Fruit fly (Drosophila melanogaster) whole organism, adult: ENCODE results near the gene comm.

Source experiments
- CG12768 ChIP-seq: fragments of 200-800 bp; sonication (Bioruptor generic); optimal IDR thresholded peaks from 2 replicates; lab custom pipeline; 2017; ENCODE audit warnings: missing biosample characterization, missing genetic modification characterization, mild to moderate bottlenecking, moderate library complexity, missing genetic modification reagents
- CG14711 ChIP-seq: fragments of 200-800 bp; sonication (Bioruptor generic); optimal IDR thresholded peaks from 2 replicates; lab custom pipeline; 2018; ENCODE audit warnings: missing biosample characterization, mild to moderate bottlenecking, missing genetic modification characterization, moderate library complexity
- CG1620 ChIP-seq: fragments of 200-800 bp; sonication (Bioruptor generic); optimal IDR thresholded peaks from 2 replicates; lab custom pipeline; 2016; ENCODE audit warnings: missing biosample characterization, missing genetic modification characterization
- Crg-1 ChIP-seq: fragments of 200-800 bp; sonication (Bioruptor generic); optimal IDR thresholded peaks from 2 replicates; lab custom pipeline; 2016; ENCODE audit warnings: missing biosample characterization, missing genetic modification characterization
- Hr96 ChIP-seq: fragments of 200-800 bp; sonication (Bioruptor generic); optimal IDR thresholded peaks from 2 replicates; lab custom pipeline; 2016; ENCODE audit warnings: missing biosample characterization, missing genetic modification characterization
- bab1 ChIP-seq: fragments of 200-800 bp; sonication (Bioruptor generic); optimal IDR thresholded peaks from 3 replicates; lab custom pipeline; 2019; ENCODE audit warnings: missing biosample characterization, mild to moderate bottlenecking, missing genetic modification characterization, moderate library complexity
- cnc ChIP-seq, 2 experiments: fragments of >200 bp; optimal IDR thresholded peaks; 2 replicates each; lab custom pipeline; 2017
- kay ChIP-seq: fragments of 200-800 bp; sonication (Bioruptor generic); peaks from one replicate; lab custom pipeline; 2016; ENCODE audit warnings: missing biosample characterization, missing genetic modification characterization, borderline replicate concordance
- ovo ChIP-seq: fragments of 200-800 bp; sonication (Bioruptor generic); optimal IDR thresholded peaks from 2 replicates; lab custom pipeline; 2016; ENCODE audit warnings: missing biosample characterization, missing genetic modification characterization
- pad ChIP-seq: fragments of 200-800 bp; sonication (Bioruptor generic); optimal IDR thresholded peaks from 3 replicates; lab custom pipeline; 2017; ENCODE audit warnings: missing biosample characterization, missing genetic modification characterization, mild to moderate bottlenecking, moderate library complexity, missing genetic modification reagents
- tj ChIP-seq: fragments of 200-800 bp; sonication (Bioruptor generic); optimal IDR thresholded peaks from 3 replicates; lab custom pipeline; 2017; ENCODE audit warnings: missing biosample characterization, mild to moderate bottlenecking, missing genetic modification characterization, moderate library complexity

DNA sequence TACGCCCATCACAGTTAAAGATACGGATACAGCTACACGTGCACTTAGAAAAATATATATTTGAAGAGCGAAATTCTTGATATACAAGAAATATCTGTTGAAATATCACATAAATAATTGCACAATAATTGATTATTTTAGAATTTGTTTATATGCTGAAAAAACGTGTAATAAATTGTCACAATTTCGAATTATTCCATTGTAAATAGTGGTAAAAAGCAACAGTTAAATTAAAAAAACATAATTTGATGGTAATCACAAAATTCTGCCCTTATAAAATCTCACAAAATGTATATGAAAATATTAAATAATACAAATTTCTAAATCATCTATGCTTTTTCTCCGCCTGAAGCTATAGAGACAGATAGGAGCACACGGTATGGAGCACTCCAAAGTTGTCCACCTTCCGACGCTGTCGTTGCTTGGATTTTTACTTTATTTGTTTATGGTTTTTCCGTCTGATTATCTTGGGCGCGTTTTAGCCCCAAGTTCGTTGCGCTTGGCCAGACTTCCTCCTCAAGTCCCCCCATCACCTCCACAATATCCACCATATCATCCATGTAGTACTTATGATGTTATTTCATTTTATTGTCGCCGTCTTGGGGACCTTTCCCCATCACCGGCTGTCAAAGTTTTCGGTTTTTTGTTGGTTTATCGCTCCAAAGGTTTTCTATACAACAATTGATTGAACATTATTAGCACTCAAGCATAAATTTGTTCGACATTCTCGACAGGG, 23.8 kb downstream of the comm start:
- TF ChIP-seq cnc (optimal IDR thresholded peaks at IDR 0.05; lab: Kevin White, UChicago) (no peak), Hr96 (GFP tag; lab: Kevin White, UChicago) (no peak), tj (GFP tag; lab: Kevin White, UChicago) (no peak), CG14711 (tag; lab: Kevin White, UChicago) (no peak), ovo (GFP tag; lab: Kevin White, UChicago) (no peak), bab1 (GFP tag; lab: Kevin White, UChicago) (no peak), Crg-1 (no peak), kay (GFP tag; lab: Kevin White, UChicago) (no peak), pad (GFP tag; lab: Kevin White, UChicago) (no peak), CG1620 (no peak), CG12768 (no peak)
